Worm (Caenorhabditis elegans) whole organism, L4 larva: ENCODE data around the gene C44C10.3.

ENCODE experiments used
- F10B5.3 ChIP-seq: sonication (generic microtip); optimal IDR thresholded peaks from 2 replicates; lab custom pipeline; 2016; ENCODE audit warnings: mild to moderate bottlenecking, missing genetic modification characterization, missing compliant biosample characterization
- F49E8.2 ChIP-seq: sonication (generic microtip); optimal IDR thresholded peaks from 2 replicates; lab custom pipeline; 2016; ENCODE audit warnings: missing compliant biosample characterization, mild to moderate bottlenecking, missing genetic modification characterization, borderline replicate concordance
- R02D3.7 ChIP-seq: fragments of 150-350 bp; sonication (generic microtip); optimal IDR thresholded peaks from 3 replicates; lab custom pipeline; 2014; ENCODE audit warnings: missing biosample characterization, missing genetic modification characterization
- Y48G9A.11 ChIP-seq: fragments of 200-800 bp; sonication (Bioruptor generic); IDR thresholded peaks from 2 replicates; pipeline ENCODE4 v1.3.6; 2022; ENCODE audit warnings: missing genetic modification reagents, missing genetic modification characterization, missing compliant biosample characterization
- ZK337.2 ChIP-seq: fragments of 200-800 bp; sonication (Bioruptor generic); IDR thresholded peaks from 2 replicates; pipeline ENCODE4 v1.3.6; 2022; ENCODE audit warnings: missing genetic modification reagents, missing genetic modification characterization, missing compliant biosample characterization
- aly-2 ChIP-seq: sonication (generic microtip); optimal IDR thresholded peaks from 2 replicates; lab custom pipeline; 2018; ENCODE audit warnings: missing biosample characterization, missing genetic modification characterization
- ceh-32 ChIP-seq: sonication (generic microtip); optimal IDR thresholded peaks from 2 replicates; lab custom pipeline; 2016; ENCODE audit warnings: mild to moderate bottlenecking, missing genetic modification characterization, missing compliant biosample characterization; ENCODE audit not compliant: poor library complexity
- ceh-62 ChIP-seq: sonication (generic microtip); optimal IDR thresholded peaks from 2 replicates; lab custom pipeline; 2017; ENCODE audit warnings: missing biosample characterization, missing genetic modification characterization
- cey-2 ChIP-seq: sonication (generic microtip); optimal IDR thresholded peaks from 3 replicates; lab custom pipeline; 2017; ENCODE audit warnings: missing genetic modification characterization, mild to moderate bottlenecking, missing compliant biosample characterization, antibody characterized with exemption, borderline replicate concordance; ENCODE audit not compliant: insufficient read depth
- daf-12 ChIP-seq: fragments of 150-350 bp; optimal IDR thresholded peaks from 2 replicates; lab custom pipeline; 2014; ENCODE audit warnings: missing biosample characterization, missing genetic modification reagents, missing genetic modification characterization
- daf-19 ChIP-seq: fragments of 200-800 bp; sonication (Bioruptor generic); conservative IDR thresholded peaks from 2 replicates; pipeline ENCODE4 v1.3.6; 2022; ENCODE audit warnings: missing genetic modification characterization, missing compliant biosample characterization
- daf-8 ChIP-seq: fragments of 200-800 bp; sonication (Bioruptor generic); IDR thresholded peaks from 2 replicates; pipeline ENCODE4 v1.3.6; 2022; ENCODE audit warnings: missing genetic modification characterization, missing compliant biosample characterization
- dmd-6 ChIP-seq: fragments of 200-800 bp; sonication (Bioruptor generic); IDR thresholded peaks from 2 replicates; pipeline ENCODE4 v1.3.6; 2022; ENCODE audit warnings: missing genetic modification reagents, missing genetic modification characterization, missing compliant biosample characterization
- dmd-8 ChIP-seq: fragments of 200-800 bp; sonication (Bioruptor generic); IDR thresholded peaks from 2 replicates; pipeline ENCODE4 v1.3.6; 2022; ENCODE audit warnings: missing genetic modification characterization, missing compliant biosample characterization
- dpl-1 ChIP-seq: fragments of 150-350 bp; optimal IDR thresholded peaks from 2 replicates; lab custom pipeline; 2014; ENCODE audit warnings: missing biosample characterization, missing genetic modification reagents, missing genetic modification characterization
- duxl-1 ChIP-seq: sonication (generic microtip); optimal IDR thresholded peaks from 2 replicates; lab custom pipeline; 2016; ENCODE audit warnings: mild to moderate bottlenecking, missing genetic modification characterization, moderate library complexity, missing compliant biosample characterization; ENCODE audit not compliant: poor library complexity
- dve-1 ChIP-seq: sonication (generic microtip); optimal IDR thresholded peaks from 2 replicates; lab custom pipeline; 2017; ENCODE audit warnings: antibody characterized with exemption, mild to moderate bottlenecking, missing genetic modification characterization, missing compliant biosample characterization; ENCODE audit not compliant: insufficient read depth
- egl-27 ChIP-seq: sonication (generic microtip); optimal IDR thresholded peaks from 3 replicates; lab custom pipeline; 2017; ENCODE audit warnings: missing biosample characterization, missing genetic modification reagents, missing genetic modification characterization
- gei-8 ChIP-seq: fragments of 200-800 bp; sonication (Bioruptor generic); optimal IDR thresholded peaks from 2 replicates; lab custom pipeline; 2018; ENCODE audit warnings: mild to moderate bottlenecking, missing genetic modification characterization, missing compliant biosample characterization
- hif-1 ChIP-seq, 2 experiments: sonication (generic microtip); optimal IDR thresholded peaks; 2 replicates each; lab custom pipeline; 2016 to 2017; ENCODE audit warnings: missing compliant biosample characterization in 2 of 2, missing genetic modification characterization in 2 of 2, missing genetic modification reagents in 2 of 2, missing genotype in 2 of 2, mild to moderate bottlenecking in 1 of 2
- hlh-11 ChIP-seq: fragments of 200-800 bp; sonication (Bioruptor generic); optimal IDR thresholded peaks from 2 replicates; lab custom pipeline; 2018; ENCODE audit warnings: mild to moderate bottlenecking, missing genetic modification characterization, missing compliant biosample characterization
- hlh-30 ChIP-seq: sonication (generic microtip); optimal IDR thresholded peaks from 2 replicates; lab custom pipeline; 2017; ENCODE audit warnings: antibody characterized with exemption, mild to moderate bottlenecking, missing genetic modification characterization, missing compliant biosample characterization; ENCODE audit not compliant: insufficient read depth
- hmg-1.1 ChIP-seq: fragments of 200-800 bp; sonication (Bioruptor generic); IDR thresholded peaks from 2 replicates; pipeline ENCODE4 v1.3.6; 2022; ENCODE audit warnings: missing genetic modification reagents, missing genetic modification characterization, missing compliant biosample characterization
- lin-38 ChIP-seq: fragments of 200-800 bp; sonication (Bioruptor generic); IDR thresholded peaks from 2 replicates; pipeline ENCODE4 v1.3.6; 2022; ENCODE audit warnings: missing genetic modification reagents, missing genetic modification characterization, missing compliant biosample characterization
- lir-3 ChIP-seq: sonication (generic microtip); optimal IDR thresholded peaks from 2 replicates; lab custom pipeline; 2016; ENCODE audit warnings: mild to moderate bottlenecking, missing genetic modification characterization, missing compliant biosample characterization
- lsy-2 ChIP-seq, 2 experiments: fragments of 150-350 bp in 1 of 2; sonication (generic microtip) in 1 of 2; optimal IDR thresholded peaks; 2 replicates each; lab custom pipeline; 2014 to 2017; ENCODE audit warnings: missing biosample characterization in 2 of 2, missing genetic modification characterization in 2 of 2
- madf-5 ChIP-seq, 2 experiments: fragments of 200-800 bp; sonication (Bioruptor generic); IDR thresholded peaks; 2 replicates each; pipeline ENCODE4 v1.3.6; 2022; ENCODE audit warnings: missing compliant biosample characterization in 2 of 2, missing genetic modification characterization in 2 of 2
- mdl-1 ChIP-seq, 2 experiments: fragments of 150-350 bp in 1 of 2; sonication (generic microtip) in 1 of 2; optimal IDR thresholded peaks; 2 replicates each; lab custom pipeline; 2014 to 2017; ENCODE audit warnings: missing biosample characterization in 2 of 2, missing genetic modification characterization in 2 of 2
- mxl-2 ChIP-seq: fragments of 200-800 bp; sonication (Bioruptor generic); conservative IDR thresholded peaks from 2 replicates; pipeline ENCODE4 v1.3.6; 2022; ENCODE audit warnings: missing genetic modification reagents, missing genetic modification characterization, missing compliant biosample characterization
- nhr-10 ChIP-seq: fragments of 150-350 bp; optimal IDR thresholded peaks from 2 replicates; lab custom pipeline; 2014; ENCODE audit warnings: missing biosample characterization, missing genetic modification characterization
- nhr-25 ChIP-seq: sonication (generic microtip); optimal IDR thresholded peaks from 2 replicates; lab custom pipeline; 2017; ENCODE audit warnings: missing genetic modification characterization, mild to moderate bottlenecking, missing compliant biosample characterization, antibody characterized with exemption, moderate library complexity, borderline replicate concordance; ENCODE audit not compliant: insufficient read depth
- nhr-6 ChIP-seq: fragments of 150-350 bp; optimal IDR thresholded peaks from 2 replicates; lab custom pipeline; 2014; ENCODE audit warnings: missing biosample characterization, missing genetic modification characterization
- nhr-77 ChIP-seq: fragments of 150-350 bp; optimal IDR thresholded peaks from 2 replicates; lab custom pipeline; 2014; ENCODE audit warnings: missing biosample characterization, missing genetic modification characterization
- pha-4 ChIP-seq, 2 experiments: fragments of 150-350 bp in 1 of 2; fragments of 200-800 bp in 1 of 2; sonication (Bioruptor generic) in 1 of 2; IDR thresholded peaks in 1 of 2; optimal IDR thresholded peaks in 1 of 2; 2 replicates each; pipeline versions ENCODE4 v1.3.6 to Lab custom; 2014 to 2022; ENCODE audit warnings: missing genetic modification characterization in 2 of 2, missing genetic modification reagents in 2 of 2, missing biosample characterization in 1 of 2, missing compliant biosample characterization in 1 of 2
- rbr-2 ChIP-seq: sonication (generic microtip); optimal IDR thresholded peaks from 2 replicates; lab custom pipeline; 2016; ENCODE audit warnings: missing genotype, missing genetic modification characterization, missing compliant biosample characterization
- saeg-2 ChIP-seq: fragments of 200-800 bp; sonication (Bioruptor generic); IDR thresholded peaks from 2 replicates; pipeline ENCODE4 v1.3.6; 2022; ENCODE audit warnings: missing genetic modification reagents, missing genetic modification characterization, missing compliant biosample characterization
- sdz-12 ChIP-seq: fragments of 200-800 bp; sonication (Bioruptor generic); optimal IDR thresholded peaks from 2 replicates; lab custom pipeline; 2018; ENCODE audit warnings: mild to moderate bottlenecking, missing genetic modification characterization, missing compliant biosample characterization
- set-16 ChIP-seq: fragments of 200-800 bp; sonication (Bioruptor generic); IDR thresholded peaks from 2 replicates; pipeline ENCODE4 v1.3.6; 2022; ENCODE audit warnings: missing genetic modification reagents, missing genetic modification characterization, missing compliant biosample characterization
- skn-1 ChIP-seq: fragments of 150-350 bp; optimal IDR thresholded peaks from 2 replicates; lab custom pipeline; 2014; ENCODE audit warnings: missing biosample characterization, missing genetic modification characterization
- snpc-1.2 ChIP-seq: fragments of 200-800 bp; sonication (Bioruptor generic); IDR thresholded peaks from 2 replicates; pipeline ENCODE4 v1.3.6; 2022; ENCODE audit warnings: missing genetic modification reagents, missing genetic modification characterization, missing compliant biosample characterization
- tag-97 ChIP-seq: fragments of 200-800 bp; sonication (Bioruptor generic); IDR thresholded peaks from 2 replicates; pipeline ENCODE4 v1.3.6; 2022; ENCODE audit warnings: missing genetic modification characterization, missing compliant biosample characterization
- tra-1 ChIP-seq: fragments of 200-800 bp; sonication (Bioruptor generic); IDR thresholded peaks from 2 replicates; pipeline ENCODE4 v1.3.6; 2022; ENCODE audit warnings: missing genetic modification reagents, missing genetic modification characterization, missing compliant biosample characterization
- unc-130 ChIP-seq: sonication (generic microtip); optimal IDR thresholded peaks from 2 replicates; lab custom pipeline; 2016; ENCODE audit warnings: missing genetic modification reagents, missing genetic modification characterization, missing compliant biosample characterization
- unc-39 ChIP-seq: sonication (generic microtip); optimal IDR thresholded peaks from 2 replicates; lab custom pipeline; 2017; ENCODE audit warnings: missing biosample characterization, missing genetic modification characterization
- unc-62 ChIP-seq, 3 experiments: fragments of 150-350 bp in 1 of 3; sonication (generic microtip); optimal IDR thresholded peaks in 2 of 3; peaks in 1 of 3; 1 replicate in 1 of 3; 2 replicates in 2 of 3; lab custom pipeline; 2014 to 2017; ENCODE audit warnings: missing biosample characterization in 3 of 3, missing genetic modification characterization in 3 of 3, missing genetic modification reagents in 3 of 3, missing genotype in 1 of 3
- zag-1 ChIP-seq: fragments of 150-350 bp; optimal IDR thresholded peaks from 2 replicates; lab custom pipeline; 2014; ENCODE audit warnings: missing biosample characterization, missing genetic modification characterization
- zip-2 ChIP-seq: fragments of 150-350 bp; optimal IDR thresholded peaks from 2 replicates; lab custom pipeline; 2014; ENCODE audit warnings: missing biosample characterization, missing genetic modification characterization

Gene C44C10.3

ce11 chrX:11693092-11693491, 9.2 kb upstream of the C44C10.3 start, which contains the start of gene smcl-1 (continued):
- TF ChIP-seq hmg-1.1 (GFP tag; lab: Robert Waterston, UW) (peak; percentile 55; the same call in 1 of the 2 replicates), saeg-2 (GFP tag; lab: Robert Waterston, UW) (no peak), cey-2 (tag; lab: Kevin White, UChicago) (no peak), lsy-2 (tag; optimal IDR thresholded peaks at IDR 0.05; lab: Kevin White, UChicago) (no peak), ceh-62 (tag; lab: Kevin White, UChicago) (no peak), mxl-2 (GFP tag; lab: Robert Waterston, UW) (no peak), rbr-2 (tag; lab: Kevin White, UChicago) (no peak), skn-1 (tag; lab: Kevin White, UChicago) (no peak), set-16 (GFP tag; lab: Robert Waterston, UW) (no peak), unc-130 (GFP tag; lab: Kevin White, UChicago) (no peak), daf-19 (GFP tag; lab: Robert Waterston, UW) (no peak), ZK337.2 (GFP tag; lab: Robert Waterston, UW) (0 out of 2 replicates have a peak, but pooled peaks have one; percentile 30), nhr-6 (tag; lab: Kevin White, UChicago) (no peak), nhr-77 (tag; lab: Kevin White, UChicago) (no peak), daf-12 (tag; lab: Kevin White, UChicago) (no peak), unc-62 (GFP tag; optimal IDR thresholded peaks at IDR 0.05 in 1 of 2; lab: Kevin White, UChicago) (no peak), unc-62 (tag; optimal IDR thresholded peaks at IDR 0.05; lab: Kevin White, UChicago) (no peak), pha-4 (GFP tag; IDR thresholded peaks at IDR 0.05; lab: Robert Waterston, UW) (no peak), pha-4 (tag; optimal IDR thresholded peaks at IDR 0.05; lab: Kevin White, UChicago) (peak; percentile 63), dpl-1 (GFP tag; lab: Kevin White, UChicago) (peak; percentile 23), madf-5 (GFP tag; IDR thresholded peaks at IDR 0.05; lab: Robert Waterston, UW) (no peak), zag-1 (tag; lab: Kevin White, UChicago) (no peak), dmd-8 (GFP tag; lab: Robert Waterston, UW) (no peak), Y48G9A.11 (GFP tag; lab: Robert Waterston, UW) (no peak), zip-2 (tag; lab: Kevin White, UChicago) (no peak), duxl-1 (tag; lab: Kevin White, UChicago) (no peak), ceh-32 (tag; lab: Kevin White, UChicago) (no peak), mdl-1 (tag; optimal IDR thresholded peaks at IDR 0.05; lab: Kevin White, UChicago) (peak in 1 of 2 experiments; percentile 24), R02D3.7 (no peak), hif-1 (tag; optimal IDR thresholded peaks at IDR 0.05; lab: Kevin White, UChicago) (no peak), lir-3 (tag; lab: Kevin White, UChicago) (no peak), tra-1 (no peak), F10B5.3 (no peak), sdz-12 (no peak), nhr-25 (tag; lab: Kevin White, UChicago) (no peak), dmd-6 (GFP tag; lab: Robert Waterston, UW) (0 out of 2 replicates have a peak, but pooled peaks have one; percentile 33), dve-1 (tag; lab: Kevin White, UChicago) (no peak), egl-27 (tag; lab: Kevin White, UChicago) (no peak), tag-97 (GFP tag; lab: Robert Waterston, UW) (no peak), F49E8.2 (tag; lab: Kevin White, UChicago) (no peak)
- TF ChIP-seq, all 104 proteins: peak for 10

ce11 chrX:11696696-11697095, 5.6 kb upstream of the C44C10.3 start, which contains the start of gene C44C10.12:
Gene C44C10.12, plus strand, starts transcription at chrX:11696996.
- TF ChIP-seq hlh-30 (tag; lab: Kevin White, UChicago) (no peak), unc-39 (tag; lab: Kevin White, UChicago) (no peak), zip-2 (tag; lab: Kevin White, UChicago) (no peak), lin-38 (no peak), nhr-10 (tag; lab: Kevin White, UChicago) (no peak), daf-8 (GFP tag; lab: Robert Waterston, UW) (no peak), gei-8 (no peak), snpc-1.2 (GFP tag; lab: Robert Waterston, UW) (no peak), aly-2 (tag; lab: Kevin White, UChicago) (no peak), nhr-25 (tag; lab: Kevin White, UChicago) (no peak), hlh-11 (tag; lab: Kevin White, UChicago) (no peak), sdz-12 (no peak)
